Fruit fly (Drosophila melanogaster) whole organism, pupa: ENCODE measurements around the gene CG12236.

Source experiments
- CG10348 ChIP-seq: fragments of 200-800 bp; sonication (Bioruptor generic); IDR thresholded peaks from 2 replicates; pipeline ENCODE4 v1.3.6; 2022; ENCODE audit warnings: missing biosample characterization, missing genetic modification characterization
- CG12605 ChIP-seq: fragments of 200-800 bp; sonication (Bioruptor generic); IDR thresholded peaks from 2 replicates; pipeline ENCODE4 v1.3.6; 2022; ENCODE audit warnings: missing biosample characterization, missing genetic modification characterization
- CG13204 ChIP-seq: fragments of 200-800 bp; sonication (Bioruptor generic); optimal IDR thresholded peaks from 2 replicates; lab custom pipeline; 2018; ENCODE audit warnings: missing biosample characterization, mild to moderate bottlenecking, missing genetic modification characterization, moderate library complexity
- CG14655 ChIP-seq: fragments of 200-800 bp; sonication (Bioruptor generic); optimal IDR thresholded peaks from 3 replicates; lab custom pipeline; 2017; ENCODE audit warnings: mild to moderate bottlenecking, missing biosample characterization, missing genetic modification reagents, missing genetic modification characterization
- CG15710 ChIP-seq: fragments of 200-800 bp; sonication (Bioruptor generic); optimal IDR thresholded peaks from 2 replicates; lab custom pipeline; 2018; ENCODE audit warnings: missing biosample characterization, mild to moderate bottlenecking, missing genetic modification characterization, moderate library complexity
- CG17806 ChIP-seq: fragments of 200-800 bp; sonication (Bioruptor generic); optimal IDR thresholded peaks from 2 replicates; lab custom pipeline; 2018; ENCODE audit warnings: missing biosample characterization, mild to moderate bottlenecking, missing genetic modification characterization, moderate library complexity
- CG34367 ChIP-seq: fragments of 200-800 bp; sonication (Bioruptor generic); optimal IDR thresholded peaks from 2 replicates; lab custom pipeline; 2018; ENCODE audit warnings: missing biosample characterization, mild to moderate bottlenecking, missing genetic modification characterization
- CG4496 ChIP-seq: fragments of 200-800 bp; sonication (Bioruptor generic); IDR thresholded peaks from 3 replicates; pipeline ENCODE4 v1.3.6; 2022; ENCODE audit warnings: missing biosample characterization, missing genetic modification characterization
- CG8159 ChIP-seq: fragments of 200-800 bp; sonication (Bioruptor generic); optimal IDR thresholded peaks from 3 replicates; lab custom pipeline; 2018; ENCODE audit warnings: missing biosample characterization, mild to moderate bottlenecking, missing genetic modification characterization, moderate library complexity
- CG8301 ChIP-seq: fragments of 200-800 bp; sonication (Bioruptor generic); optimal IDR thresholded peaks from 2 replicates; lab custom pipeline; 2018; ENCODE audit warnings: missing biosample characterization, mild to moderate bottlenecking, missing genetic modification characterization
- CG9948 ChIP-seq: fragments of 200-800 bp; sonication (Bioruptor generic); optimal IDR thresholded peaks from 2 replicates; lab custom pipeline; 2018; ENCODE audit warnings: missing biosample characterization, mild to moderate bottlenecking, missing genetic modification characterization, moderate library complexity
- D1 ChIP-seq: fragments of 200-800 bp; sonication (Bioruptor generic); optimal IDR thresholded peaks from 2 replicates; lab custom pipeline; 2018; ENCODE audit warnings: missing biosample characterization, mild to moderate bottlenecking, missing genetic modification characterization, moderate library complexity
- EcR ChIP-seq: fragments of 200-800 bp; sonication (Bioruptor generic); optimal IDR thresholded peaks from 3 replicates; lab custom pipeline; 2019; ENCODE audit warnings: missing biosample characterization, missing genetic modification characterization, mild to moderate bottlenecking, moderate library complexity, missing genetic modification reagents
- Ets98B ChIP-seq: fragments of 200-800 bp; sonication (Bioruptor generic); IDR thresholded peaks from 2 replicates; pipeline ENCODE4 v1.3.6; 2022; ENCODE audit warnings: missing biosample characterization, missing genetic modification characterization
- Pif1A ChIP-seq: fragments of 200-800 bp; sonication (Bioruptor generic); optimal IDR thresholded peaks from 3 replicates; lab custom pipeline; 2016; ENCODE audit warnings: missing biosample characterization, missing genetic modification characterization
- Pif1B ChIP-seq: fragments of 200-800 bp; sonication (Bioruptor generic); optimal IDR thresholded peaks from 3 replicates; lab custom pipeline; 2016; ENCODE audit warnings: missing biosample characterization, missing genetic modification characterization
- Snoo ChIP-seq: fragments of 200-800 bp; sonication (Bioruptor generic); optimal IDR thresholded peaks from 3 replicates; lab custom pipeline; 2017; ENCODE audit warnings: missing biosample characterization, mild to moderate bottlenecking, missing genetic modification characterization, inconsistent platforms
- fd96Ca ChIP-seq: fragments of 200-800 bp; sonication (Bioruptor generic); IDR thresholded peaks from 3 replicates; pipeline ENCODE4 v1.3.6; 2022; ENCODE audit warnings: missing biosample characterization, missing genetic modification characterization
- gl ChIP-seq: fragments of 200-800 bp; sonication (Bioruptor generic); optimal IDR thresholded peaks from 2 replicates; lab custom pipeline; 2018; ENCODE audit warnings: missing biosample characterization, mild to moderate bottlenecking, missing genetic modification characterization
- rn ChIP-seq: fragments of 200-800 bp; sonication (Bioruptor generic); IDR thresholded peaks from 2 replicates; pipeline ENCODE4 v1.3.6; 2022; ENCODE audit warnings: missing biosample characterization, missing genetic modification characterization

Gene CG12236

DNA sequence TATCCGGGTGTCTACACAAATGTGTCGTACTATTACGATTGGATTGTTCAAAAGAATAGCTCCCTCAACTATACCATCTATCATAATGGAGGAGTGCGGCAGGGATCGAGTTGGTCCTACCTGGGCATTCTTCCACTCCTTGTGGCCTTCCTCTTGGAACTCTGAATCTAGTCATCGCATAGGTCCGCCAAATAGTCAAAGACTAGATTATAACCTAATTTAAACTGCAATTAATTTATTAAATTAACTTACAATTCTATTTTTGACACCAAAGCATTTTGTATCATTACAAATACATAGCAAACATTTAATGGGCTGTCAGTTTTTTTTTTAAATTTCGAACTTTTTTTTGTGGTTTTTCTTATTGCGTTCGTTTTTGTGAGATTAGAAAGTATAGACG is 42.0 kb downstream of the CG12236 start, which contains the start of gene CG32755:
Gene CG32755, plus strand, starts transcription at position 301 of the 400 bp plus-strand sequence.
- no peak for TF ChIP-seq CG34367
- TF ChIP-seq Ets98B (GFP tag; lab: Robert Waterston, UW): no peak
- no peak for TF ChIP-seq Snoo (tag; lab: Kevin White, UChicago)
- no peak for TF ChIP-seq Pif1B (GFP tag; lab: Kevin White, UChicago)
- no peak for TF ChIP-seq CG13204
- no peak for TF ChIP-seq CG15710 (tag; lab: Kevin White, UChicago)
- no peak for TF ChIP-seq CG14655
- no peak for TF ChIP-seq EcR (GFP tag; lab: Kevin White, UChicago)
- no peak for TF ChIP-seq CG17806
- TF ChIP-seq gl: no peak
- TF ChIP-seq CG12605 (GFP tag; lab: Robert Waterston, UW): no peak

DNA sequence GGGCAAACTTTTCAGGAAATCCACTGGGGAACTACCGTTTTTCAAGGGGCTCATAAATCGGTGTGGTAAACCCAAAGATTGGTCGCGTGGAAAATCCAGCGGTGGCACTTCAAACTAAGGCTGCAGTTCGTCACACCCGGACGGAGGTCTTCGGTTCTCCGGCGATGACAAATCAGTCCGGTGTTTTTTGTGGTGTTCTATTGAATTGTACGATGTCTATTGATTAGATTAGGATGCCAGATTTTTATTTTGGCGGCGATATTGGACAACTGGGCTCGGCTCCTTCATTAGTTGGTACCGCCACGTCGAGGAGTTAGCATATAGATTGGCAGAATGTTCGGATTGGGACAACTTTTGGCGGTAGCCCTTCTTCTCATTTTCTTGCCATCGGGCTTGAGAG is 44.3 kb downstream of the CG12236 start, which contains the start of gene CG6048:
Gene CG6048, plus strand, starts transcription at position 301 of the 400 bp plus-strand sequence.
- no peak for TF ChIP-seq CG4496 (GFP tag; lab: Robert Waterston, UW)
- TF ChIP-seq CG8301: no peak
- TF ChIP-seq Pif1B (GFP tag; lab: Kevin White, UChicago): no peak
- no peak for TF ChIP-seq fd96Ca
- no peak for TF ChIP-seq D1
- TF ChIP-seq, all 21 proteins: peak for 0

- TF ChIP-seq CG15710 (tag; lab: Kevin White, UChicago): no peak
- no peak for TF ChIP-seq CG8301
- TF ChIP-seq Pif1B (GFP tag; lab: Kevin White, UChicago): no peak
- TF ChIP-seq Snoo (tag; lab: Kevin White, UChicago): no peak
- no peak for TF ChIP-seq CG17806
- no peak for TF ChIP-seq fd96Ca
- TF ChIP-seq CG12605 (GFP tag; lab: Robert Waterston, UW): no peak
- no peak for TF ChIP-seq CG10348 (GFP tag; lab: Robert Waterston, UW)
- no peak for TF ChIP-seq EcR (GFP tag; lab: Kevin White, UChicago)
- no peak for TF ChIP-seq CG4496 (GFP tag; lab: Robert Waterston, UW)
- TF ChIP-seq CG8159 (tag; lab: Kevin White, UChicago): no peak
- TF ChIP-seq Ets98B (GFP tag; lab: Robert Waterston, UW): no peak
- TF ChIP-seq rn (GFP tag; lab: Robert Waterston, UW): no peak
- no peak for TF ChIP-seq CG9948 (tag; lab: Kevin White, UChicago)
- TF ChIP-seq gl: no peak
- TF ChIP-seq CG34367: no peak
- TF ChIP-seq D1: no peak
- no peak for TF ChIP-seq CG13204
- no peak for TF ChIP-seq Pif1A (GFP tag; lab: Kevin White, UChicago)
- no peak for TF ChIP-seq CG14655
Observed at dm6 chrX:5955207-5955679, 47.3 kb downstream of the CG12236 start, which contains the start of gene CG6067. Gene CG6067 (plus strand): TSS chrX:5955629.

DNA sequence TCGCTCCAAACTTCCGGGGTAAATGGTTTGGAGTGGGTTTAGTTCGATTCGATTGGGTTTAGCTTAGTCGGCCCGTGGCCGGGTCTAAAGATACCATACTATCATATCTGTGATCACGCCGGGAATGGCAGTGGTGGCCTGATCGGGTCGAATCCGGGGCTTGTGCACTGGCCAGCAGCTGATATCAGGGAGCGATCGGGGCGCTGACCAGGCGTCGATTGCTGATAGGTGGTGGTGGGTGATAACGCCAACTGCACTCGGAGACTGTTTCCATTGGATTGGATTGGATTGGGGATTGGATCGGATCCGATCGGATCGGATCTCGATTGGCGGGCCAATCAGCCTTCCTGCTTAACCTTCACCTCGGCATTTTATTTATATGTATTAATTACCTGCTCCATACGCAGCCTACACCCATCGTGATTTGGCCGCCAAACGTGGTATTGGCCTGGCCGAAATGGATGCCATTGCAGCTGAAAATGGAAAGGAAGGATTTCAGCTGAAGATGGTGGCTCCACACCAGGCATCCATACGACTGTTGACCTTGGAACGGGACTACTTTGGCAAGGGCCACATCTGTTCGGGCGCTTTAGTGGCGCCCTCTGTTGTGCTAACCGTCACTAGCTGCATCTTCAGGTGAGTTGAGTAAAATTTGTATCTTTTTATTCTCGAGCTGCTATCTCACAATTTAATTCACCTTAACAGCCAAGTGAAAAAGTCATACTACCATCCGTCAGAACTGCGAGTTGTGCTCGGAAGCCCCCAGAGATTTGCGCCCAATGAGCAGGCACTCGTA is 48.9 kb downstream of the CG12236 start:
- no peak for TF ChIP-seq D1
- peak; percentile 55 for TF ChIP-seq EcR (GFP tag; lab: Kevin White, UChicago)
